Worm (Caenorhabditis elegans): ENCODE results near the gene sli-1.
A peak's percentile ranks its signal among the peaks of the same experiment; 100 is the strongest.

The sli-1 gene

DNA sequence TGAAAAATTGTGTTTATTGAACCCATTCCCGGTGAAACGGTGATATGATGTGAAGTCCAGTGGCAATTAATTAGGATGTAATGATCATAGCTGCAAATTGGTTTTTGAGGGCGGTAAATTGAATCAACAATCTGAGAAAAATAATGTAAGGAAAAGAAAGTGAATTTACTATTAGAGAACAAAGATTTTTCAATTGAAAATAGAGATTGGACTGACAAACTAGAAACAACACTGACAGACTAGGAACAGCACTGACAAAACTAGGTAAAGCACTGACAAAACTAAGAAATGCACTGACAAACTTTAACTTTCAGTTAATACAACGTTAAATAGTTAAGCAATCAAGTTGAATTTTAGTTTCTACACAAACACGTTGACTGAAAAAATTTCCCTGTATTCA, at the start of gene sli-1:
sli-1 (minus strand) TSS at position 101 of the 400 bp plus-strand sequence.
- TF ChIP-seq flt-1 (GFP tag; IDR thresholded peaks at IDR 0.05) (no peak), aly-1 (tag; optimal IDR thresholded peaks at IDR 0.05) (no peak), ama-1 (optimal IDR thresholded peaks at IDR 0.05) (no peak), ceh-13 (GFP tag; optimal IDR thresholded peaks at IDR 0.05) (no peak), tbx-37 (GFP tag; conservative IDR thresholded peaks at IDR 0.05) (no peak), ceh-36 (tag; optimal IDR thresholded peaks at IDR 0.05) (no peak), hmg-4 (GFP tag; optimal IDR thresholded peaks at IDR 0.05) (no peak), ets-7 (tag; optimal IDR thresholded peaks at IDR 0.05) (no peak), hnd-1 (tag; optimal IDR thresholded peaks at IDR 0.05) (no peak), sea-1 (GFP tag; conservative IDR thresholded peaks at IDR 0.05) (no peak), hmbx-1 (tag; optimal IDR thresholded peaks at IDR 0.05) (no peak), scrt-1 (GFP tag; IDR thresholded peaks at IDR 0.05) (no peak), pes-1 (GFP tag; IDR thresholded peaks at IDR 0.05) (no peak)

DNA sequence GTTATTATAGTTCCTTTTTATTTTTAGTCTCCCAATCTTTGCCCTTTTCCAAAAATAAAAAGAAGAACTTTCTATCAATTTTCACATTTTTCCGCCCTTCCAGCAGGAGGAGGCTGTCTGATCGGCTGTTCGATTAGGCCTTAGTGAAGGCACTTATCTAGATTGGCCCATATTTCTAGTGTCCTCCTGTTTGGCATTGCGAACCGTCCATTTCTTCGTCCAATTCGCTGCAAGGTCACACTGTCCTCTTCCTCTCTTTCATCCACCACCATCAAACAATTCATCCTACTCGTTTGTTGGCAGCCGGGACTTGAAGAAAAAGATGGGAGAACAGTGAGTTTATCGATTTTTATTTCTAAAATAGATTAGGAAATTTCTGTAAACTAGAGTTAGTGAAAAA, 46.4 kb upstream of the sli-1 start, which contains the start of gene T04G9.4:
T04G9.4 (plus strand) TSS at position 293 of the 400 bp plus-strand sequence.
- TF ChIP-seq tbx-37 (GFP tag; conservative IDR thresholded peaks at IDR 0.05) = no peak
- no peak for TF ChIP-seq sea-1 (GFP tag; conservative IDR thresholded peaks at IDR 0.05)
- no peak for TF ChIP-seq flt-1 (GFP tag; IDR thresholded peaks at IDR 0.05)
- no peak for TF ChIP-seq tbx-11 (GFP tag; IDR thresholded peaks at IDR 0.05)
- TF ChIP-seq hmbx-1 (tag; optimal IDR thresholded peaks at IDR 0.05) = no peak
- TF ChIP-seq pes-1 (GFP tag; IDR thresholded peaks at IDR 0.05) = no peak
- TF ChIP-seq aly-1 (tag; optimal IDR thresholded peaks at IDR 0.05) = no peak
- TF ChIP-seq F13C5.2 (tag; optimal IDR thresholded peaks at IDR 0.05) = no peak
- no peak for TF ChIP-seq ceh-36 (tag; optimal IDR thresholded peaks at IDR 0.05)
- TF ChIP-seq scrt-1 (GFP tag; IDR thresholded peaks at IDR 0.05) = no peak
- TF ChIP-seq ama-1 (optimal IDR thresholded peaks at IDR 0.05) = no peak
- TF ChIP-seq hmg-4 (GFP tag; optimal IDR thresholded peaks at IDR 0.05) = no peak

DNA sequence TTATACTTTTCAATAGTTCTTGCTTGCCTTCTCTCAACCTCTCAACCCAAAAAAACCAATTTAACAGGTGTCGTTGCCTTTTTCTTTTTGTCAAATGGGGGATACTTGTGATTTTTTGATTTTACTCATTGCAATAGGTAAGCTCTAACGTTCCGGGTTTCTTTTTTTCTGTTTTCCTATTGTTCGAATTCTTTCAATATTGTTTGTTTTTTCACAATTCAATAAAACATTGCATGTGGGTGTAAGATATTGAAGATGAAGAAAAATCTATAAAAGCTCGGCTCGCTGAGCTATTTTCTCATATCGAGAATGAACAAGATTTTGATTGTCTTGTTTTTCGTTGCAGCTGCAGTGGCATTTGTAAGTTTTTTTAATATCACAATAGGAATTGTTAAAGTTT, 44.8 kb upstream of the sli-1 start, which contains the start of gene T04G9.7:
T04G9.7 (plus strand) TSS at position 301 of the 400 bp plus-strand sequence.
- TF ChIP-seq F13C5.2 (tag; optimal IDR thresholded peaks at IDR 0.05) (no peak), scrt-1 (GFP tag; IDR thresholded peaks at IDR 0.05) (no peak), ceh-13 (GFP tag; optimal IDR thresholded peaks at IDR 0.05) (no peak), sea-1 (GFP tag; conservative IDR thresholded peaks at IDR 0.05) (no peak)

DNA sequence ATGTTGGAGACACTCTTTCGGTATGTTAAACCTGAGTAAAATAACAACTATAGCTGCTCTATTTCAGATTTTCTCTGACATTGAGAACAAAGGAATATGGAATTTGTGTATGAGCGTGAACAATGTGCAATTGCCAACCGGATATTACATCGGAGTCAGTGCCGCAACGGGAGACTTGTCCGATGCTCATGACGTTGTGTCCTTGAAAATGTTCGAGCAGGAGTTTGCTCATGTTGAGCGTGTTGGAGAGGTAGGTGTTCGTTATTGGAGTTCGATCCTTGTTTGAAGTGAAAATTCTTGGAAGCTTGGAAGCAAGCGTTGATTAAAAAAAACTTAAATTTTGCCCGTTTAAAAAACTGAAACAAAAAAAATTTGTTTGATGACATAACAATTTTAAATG, 43.8 kb upstream of the sli-1 start:
- TF ChIP-seq hnd-1 (tag; optimal IDR thresholded peaks at IDR 0.05) = no peak
- no peak for TF ChIP-seq scrt-1 (GFP tag; IDR thresholded peaks at IDR 0.05)
- no peak for TF ChIP-seq B0310.2 (tag; optimal IDR thresholded peaks at IDR 0.05)
- no peak for TF ChIP-seq F13C5.2 (tag; optimal IDR thresholded peaks at IDR 0.05)
- no peak for TF ChIP-seq ceh-13 (GFP tag; optimal IDR thresholded peaks at IDR 0.05)
- TF ChIP-seq tra-4 (tag; optimal IDR thresholded peaks at IDR 0.05) = no peak
- no peak for TF ChIP-seq ceh-36 (tag; optimal IDR thresholded peaks at IDR 0.05)
- no peak for TF ChIP-seq flt-1 (GFP tag; IDR thresholded peaks at IDR 0.05)
- TF ChIP-seq sea-1 (GFP tag; conservative IDR thresholded peaks at IDR 0.05) = no peak
- no peak for TF ChIP-seq tbx-37 (GFP tag; conservative IDR thresholded peaks at IDR 0.05)
- TF ChIP-seq ama-1 (optimal IDR thresholded peaks at IDR 0.05) = no peak
- no peak for TF ChIP-seq ets-7 (tag; optimal IDR thresholded peaks at IDR 0.05)
- TF ChIP-seq hmg-4 (GFP tag; optimal IDR thresholded peaks at IDR 0.05) = no peak
- TF ChIP-seq hmbx-1 (tag; optimal IDR thresholded peaks at IDR 0.05) = no peak
- TF ChIP-seq tbx-11 (GFP tag; IDR thresholded peaks at IDR 0.05) = no peak
- TF ChIP-seq pes-1 (GFP tag; IDR thresholded peaks at IDR 0.05) = no peak
- no peak for TF ChIP-seq aly-1 (tag; optimal IDR thresholded peaks at IDR 0.05)

DNA sequence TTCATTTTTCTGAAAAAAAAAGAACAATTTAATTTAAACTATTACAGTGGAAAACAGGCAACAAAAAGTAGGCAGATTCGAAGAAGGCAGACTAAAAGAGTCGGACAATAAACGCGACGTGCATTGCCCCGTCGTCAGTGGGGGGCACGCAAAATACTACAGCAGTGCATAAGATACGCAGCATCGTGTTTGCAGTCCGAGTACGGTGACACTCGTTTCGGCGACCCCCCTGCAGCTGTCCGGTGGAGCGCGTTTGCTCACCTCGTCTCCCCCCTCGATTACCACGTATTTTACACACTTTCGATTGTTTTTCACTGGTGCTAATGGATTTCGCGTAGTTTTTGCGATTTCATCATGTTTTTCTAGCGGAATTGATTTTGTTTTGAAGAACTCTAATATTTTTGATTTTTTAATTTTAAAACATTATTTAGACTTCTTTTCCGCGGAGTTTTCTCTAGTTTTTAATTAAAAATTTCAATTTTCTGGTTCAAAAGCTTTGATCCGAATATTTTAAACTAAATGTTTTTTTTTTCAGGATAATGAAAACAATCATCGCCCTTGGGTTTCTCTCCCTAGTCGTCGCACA, 42.4 kb upstream of the sli-1 start, which contains the start of the genes trap-2 and ile-2:
trap-2 (minus strand) TSS at position 9 of the 586 bp plus-strand sequence.
ile-2 (plus strand) TSS at position 536 of the 586 bp plus-strand sequence.
- no peak for TF ChIP-seq tbx-37 (GFP tag; conservative IDR thresholded peaks at IDR 0.05)
- no peak for TF ChIP-seq ceh-13 (GFP tag; optimal IDR thresholded peaks at IDR 0.05)
- no peak for TF ChIP-seq B0310.2 (tag; optimal IDR thresholded peaks at IDR 0.05)
- no peak for TF ChIP-seq aly-1 (tag; optimal IDR thresholded peaks at IDR 0.05)
- TF ChIP-seq flt-1 (GFP tag; IDR thresholded peaks at IDR 0.05) = peak; percentile 57; the same call in 1 of the 2 replicates
- TF ChIP-seq sea-1 (GFP tag; conservative IDR thresholded peaks at IDR 0.05) = peak; percentile 69; the same call in 1 of the 2 replicates
- no peak; the same call in 1 of the 2 replicates for TF ChIP-seq pes-1 (GFP tag; IDR thresholded peaks at IDR 0.05)
- TF ChIP-seq hnd-1 (tag; optimal IDR thresholded peaks at IDR 0.05) = no peak
- no peak for TF ChIP-seq hmbx-1 (tag; optimal IDR thresholded peaks at IDR 0.05)
- no peak for TF ChIP-seq ama-1 (optimal IDR thresholded peaks at IDR 0.05)
- TF ChIP-seq F13C5.2 (tag; optimal IDR thresholded peaks at IDR 0.05) = peak; percentile 89
- TF ChIP-seq tbx-11 (GFP tag; IDR thresholded peaks at IDR 0.05) = no peak
- peak; percentile 78 for TF ChIP-seq hmg-4 (GFP tag; optimal IDR thresholded peaks at IDR 0.05)
- TF ChIP-seq scrt-1 (GFP tag; IDR thresholded peaks at IDR 0.05) = no peak
- TF ChIP-seq ets-7 (tag; optimal IDR thresholded peaks at IDR 0.05) = peak; percentile 37
- TF ChIP-seq ceh-36 (tag; optimal IDR thresholded peaks at IDR 0.05) = no peak
- TF ChIP-seq tra-4 (tag; optimal IDR thresholded peaks at IDR 0.05) = no peak

DNA sequence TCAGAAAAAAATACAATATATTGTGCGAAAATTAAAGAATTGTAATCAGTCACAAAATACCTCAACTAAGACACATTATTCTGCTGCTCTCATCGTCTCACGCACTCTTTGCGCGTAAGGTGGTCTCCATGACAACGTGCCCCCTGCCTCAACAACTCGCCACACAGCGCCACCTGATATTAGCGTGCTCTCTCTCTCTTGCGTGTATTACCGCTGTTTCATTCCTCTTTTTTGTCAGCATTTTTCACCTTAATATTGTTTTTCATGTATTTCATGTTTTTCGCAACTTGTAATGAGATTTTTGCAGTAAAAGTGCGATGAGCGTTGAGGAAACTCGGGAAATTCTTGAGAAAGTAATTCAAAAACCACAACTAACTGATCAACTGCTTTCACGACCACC, 37.7 kb upstream of the sli-1 start, which contains the start of gene dyf-11:
dyf-11 (plus strand) TSS at position 301 of the 400 bp plus-strand sequence.
- TF ChIP-seq scrt-1 (GFP tag; IDR thresholded peaks at IDR 0.05) = no peak
- no peak for TF ChIP-seq F13C5.2 (tag; optimal IDR thresholded peaks at IDR 0.05)
- no peak for TF ChIP-seq pes-1 (GFP tag; IDR thresholded peaks at IDR 0.05)
- TF ChIP-seq hnd-1 (tag; optimal IDR thresholded peaks at IDR 0.05) = no peak
- no peak for TF ChIP-seq tbx-11 (GFP tag; IDR thresholded peaks at IDR 0.05)
- TF ChIP-seq tra-4 (tag; optimal IDR thresholded peaks at IDR 0.05) = no peak
- TF ChIP-seq ceh-13 (GFP tag; optimal IDR thresholded peaks at IDR 0.05) = no peak
- TF ChIP-seq ets-7 (tag; optimal IDR thresholded peaks at IDR 0.05) = no peak
- TF ChIP-seq sea-1 (GFP tag; conservative IDR thresholded peaks at IDR 0.05) = no peak
- TF ChIP-seq tbx-37 (GFP tag; conservative IDR thresholded peaks at IDR 0.05) = no peak
- TF ChIP-seq flt-1 (GFP tag; IDR thresholded peaks at IDR 0.05) = no peak
- no peak for TF ChIP-seq aly-1 (tag; optimal IDR thresholded peaks at IDR 0.05)
- TF ChIP-seq ceh-36 (tag; optimal IDR thresholded peaks at IDR 0.05) = no peak
- no peak for TF ChIP-seq B0310.2 (tag; optimal IDR thresholded peaks at IDR 0.05)
- no peak for TF ChIP-seq ama-1 (optimal IDR thresholded peaks at IDR 0.05)
- TF ChIP-seq hmg-4 (GFP tag; optimal IDR thresholded peaks at IDR 0.05) = no peak
- TF ChIP-seq hmbx-1 (tag; optimal IDR thresholded peaks at IDR 0.05) = no peak

DNA sequence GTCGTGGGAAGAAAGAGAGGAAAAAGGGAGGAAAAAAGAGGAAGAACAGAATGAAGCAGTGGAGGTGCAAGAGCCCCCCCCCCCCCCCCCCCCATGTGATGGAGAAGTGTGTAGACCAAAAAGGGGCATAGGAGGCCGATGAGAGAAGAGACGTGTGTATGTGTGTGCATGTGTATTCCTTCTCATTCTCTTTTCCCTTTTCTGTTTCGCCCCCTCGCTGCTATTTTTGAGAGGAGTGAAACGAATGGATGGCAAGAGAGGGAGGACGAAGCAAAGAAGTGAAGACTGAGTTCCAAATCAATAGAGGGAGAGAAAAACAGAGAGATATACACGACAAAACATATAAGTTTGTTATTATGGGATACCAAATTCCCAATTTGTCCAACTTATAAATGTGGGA, 34.8 kb upstream of the sli-1 start:
- TF ChIP-seq F13C5.2 (tag; optimal IDR thresholded peaks at IDR 0.05) (peak; percentile 0), ets-7 (tag; optimal IDR thresholded peaks at IDR 0.05) (no peak), hmg-4 (GFP tag; optimal IDR thresholded peaks at IDR 0.05) (peak; percentile 65), sea-1 (GFP tag; conservative IDR thresholded peaks at IDR 0.05) (no peak)
